Worm (Caenorhabditis elegans) whole organism, midembryonic: ENCODE results near the gene dnj-22.

Experiments
- T22C8.4 ChIP-seq: fragments of 200-800 bp; sonication (Bioruptor generic); IDR thresholded peaks from 2 replicates; pipeline ENCODE4 v1.3.6; 2022; ENCODE audit warnings: missing genetic modification characterization, missing compliant biosample characterization
- cog-1 ChIP-seq: sonication (generic microtip); optimal IDR thresholded peaks from 2 replicates; lab custom pipeline; 2016; ENCODE audit warnings: missing genetic modification characterization, missing compliant biosample characterization
- flt-1 ChIP-seq: fragments of 200-800 bp; sonication (Bioruptor generic); IDR thresholded peaks from 2 replicates; pipeline ENCODE4 v1.3.6; 2022; ENCODE audit warnings: missing genetic modification characterization, missing compliant biosample characterization
- klf-2 ChIP-seq: fragments of 200-800 bp; sonication (Bioruptor generic); conservative IDR thresholded peaks from 2 replicates; pipeline ENCODE4 v1.3.6; 2022; ENCODE audit warnings: missing genetic modification reagents, missing genetic modification characterization, missing compliant biosample characterization
- med-1 ChIP-seq: sonication (generic microtip); optimal IDR thresholded peaks from 2 replicates; lab custom pipeline; 2017; ENCODE audit warnings: missing genetic modification characterization, mild to moderate bottlenecking, missing compliant biosample characterization, antibody characterized with exemption, missing genetic modification reagents; ENCODE audit not compliant: insufficient read depth
- ref-1 ChIP-seq: fragments of 200-800 bp; sonication (Bioruptor generic); conservative IDR thresholded peaks from 2 replicates; pipeline ENCODE4 v1.3.6; 2022; ENCODE audit warnings: missing genetic modification reagents, missing genetic modification characterization, missing compliant biosample characterization
- tab-1 ChIP-seq: fragments of 200-800 bp; sonication (Bioruptor generic); IDR thresholded peaks from 2 replicates; pipeline ENCODE4 v1.3.6; 2022; ENCODE audit warnings: missing genetic modification characterization, missing compliant biosample characterization
- ztf-23 ChIP-seq: fragments of 200-800 bp; sonication (Bioruptor generic); IDR thresholded peaks from 2 replicates; pipeline ENCODE4 v1.3.6; 2022; ENCODE audit warnings: missing genetic modification reagents, missing genetic modification characterization, missing compliant biosample characterization
- ztf-29 ChIP-seq: fragments of 200-800 bp; sonication (Bioruptor generic); IDR thresholded peaks from 2 replicates; pipeline ENCODE4 v1.3.6; 2022; ENCODE audit warnings: missing genetic modification reagents, missing genetic modification characterization, missing compliant biosample characterization

Gene dnj-22

ce11 chrV:8468740-8469139 is 6.8 kb upstream of the dnj-22 start, which contains the start of gene phf-30:
Gene phf-30, plus strand, starts transcription at chrV:8469040.
- TF ChIP-seq klf-2 (GFP tag; lab: Robert Waterston, UW): no peak
- TF ChIP-seq flt-1 (GFP tag; lab: Robert Waterston, UW): no peak
- no peak for TF ChIP-seq med-1
- TF ChIP-seq cog-1 (tag; lab: Kevin White, UChicago): no peak
- TF ChIP-seq tab-1 (GFP tag; lab: Robert Waterston, UW): no peak
- no peak for TF ChIP-seq T22C8.4
- TF ChIP-seq ztf-23: no peak
- no peak for TF ChIP-seq ztf-29 (GFP tag; lab: Robert Waterston, UW)
- no peak for TF ChIP-seq ref-1

- TF ChIP-seq cog-1 (tag; lab: Kevin White, UChicago): no peak
- no peak for TF ChIP-seq ztf-23
- TF ChIP-seq ztf-29 (GFP tag; lab: Robert Waterston, UW): no peak
- no peak for TF ChIP-seq ref-1
- TF ChIP-seq med-1: no peak
- TF ChIP-seq flt-1 (GFP tag; lab: Robert Waterston, UW): no peak
Measured at ce11 chrV:8467031-8467430, 5.1 kb upstream of the dnj-22 start, which contains the start of gene mrpl-4. Gene mrpl-4, plus strand, starts transcription at chrV:8467265.

DNA sequence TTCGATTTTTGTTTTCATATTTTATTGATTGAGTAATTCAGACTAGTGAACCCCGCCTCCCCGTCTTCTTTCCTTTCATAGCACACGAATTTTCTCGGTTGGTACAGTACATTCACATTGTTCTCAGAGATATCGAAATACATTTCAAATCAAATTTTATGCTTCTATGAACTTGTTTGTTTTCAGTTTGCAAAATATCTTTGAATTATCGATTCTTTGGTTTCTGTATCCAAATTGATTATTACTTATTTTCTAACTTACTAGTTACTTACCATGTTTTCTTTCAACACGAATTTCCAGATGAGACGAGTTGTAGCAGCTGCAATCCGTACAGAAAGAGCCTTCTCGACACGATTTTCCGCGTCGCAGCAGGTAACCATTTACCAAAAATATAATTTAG is 3.5 kb upstream of the dnj-22 start, which contains the start of gene mrps-2:
TSS of gene mrps-2 (plus strand) at position 301 of the 400 bp plus-strand sequence.
- no peak for TF ChIP-seq ref-1
- no peak for TF ChIP-seq klf-2 (GFP tag; lab: Robert Waterston, UW)
- no peak for TF ChIP-seq cog-1 (tag; lab: Kevin White, UChicago)
- no peak for TF ChIP-seq T22C8.4
- no peak for TF ChIP-seq tab-1 (GFP tag; lab: Robert Waterston, UW)
- no peak for TF ChIP-seq flt-1 (GFP tag; lab: Robert Waterston, UW)
- no peak for TF ChIP-seq ztf-23
- TF ChIP-seq med-1: no peak
- TF ChIP-seq ztf-29 (GFP tag; lab: Robert Waterston, UW): no peak

DNA sequence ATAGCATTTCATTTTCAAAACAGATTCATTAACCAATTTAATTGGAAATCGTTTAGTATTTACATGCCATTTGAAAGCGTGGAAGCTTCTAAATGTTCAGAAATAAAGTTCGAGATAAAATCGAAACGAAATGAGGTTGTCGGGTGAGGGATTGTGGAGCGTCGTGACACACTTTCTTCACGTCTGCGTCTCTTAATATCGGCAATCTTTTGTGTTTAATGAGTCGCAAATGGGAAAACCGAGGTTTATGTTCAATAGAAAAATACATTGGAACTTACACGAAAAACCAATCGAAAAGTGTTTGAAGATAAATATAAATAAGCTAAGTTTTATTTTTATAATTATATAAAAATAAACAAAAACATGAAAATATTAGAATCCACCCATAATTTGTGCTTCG is 1.1 kb downstream of the dnj-22 start:
- TF ChIP-seq flt-1 (GFP tag; lab: Robert Waterston, UW) (no peak), T22C8.4 (no peak), ref-1 (no peak), ztf-29 (GFP tag; lab: Robert Waterston, UW) (no peak), ztf-23 (no peak)

ce11 chrV:8460306-8460705 is 1.6 kb downstream of the dnj-22 start, which contains the start of gene T23B12.6:
Gene T23B12.6, minus strand, starts transcription at chrV:8460419.
- TF ChIP-seq flt-1 (GFP tag; lab: Robert Waterston, UW): no peak
- no peak for TF ChIP-seq T22C8.4
- TF ChIP-seq klf-2 (GFP tag; lab: Robert Waterston, UW): no peak

- TF ChIP-seq tab-1 (GFP tag; lab: Robert Waterston, UW): no peak
- TF ChIP-seq T22C8.4: no peak
- TF ChIP-seq ref-1: no peak
- TF ChIP-seq ztf-29 (GFP tag; lab: Robert Waterston, UW): no peak
Measured at ce11 chrV:8454995-8455446, 6.9 kb downstream of the dnj-22 start, which contains the start of gene T23B12.11. Gene T23B12.11, plus strand, starts transcription at chrV:8455396.

- TF ChIP-seq flt-1 (GFP tag; lab: Robert Waterston, UW): no peak
- TF ChIP-seq T22C8.4: no peak
- no peak for TF ChIP-seq med-1
- TF ChIP-seq cog-1 (tag; lab: Kevin White, UChicago): no peak
- no peak for TF ChIP-seq ztf-29 (GFP tag; lab: Robert Waterston, UW)
- TF ChIP-seq ztf-23: no peak
- no peak for TF ChIP-seq ref-1
- TF ChIP-seq klf-2 (GFP tag; lab: Robert Waterston, UW): no peak
Measured at ce11 chrV:8450690-8451089, 11.2 kb downstream of the dnj-22 start.

DNA sequence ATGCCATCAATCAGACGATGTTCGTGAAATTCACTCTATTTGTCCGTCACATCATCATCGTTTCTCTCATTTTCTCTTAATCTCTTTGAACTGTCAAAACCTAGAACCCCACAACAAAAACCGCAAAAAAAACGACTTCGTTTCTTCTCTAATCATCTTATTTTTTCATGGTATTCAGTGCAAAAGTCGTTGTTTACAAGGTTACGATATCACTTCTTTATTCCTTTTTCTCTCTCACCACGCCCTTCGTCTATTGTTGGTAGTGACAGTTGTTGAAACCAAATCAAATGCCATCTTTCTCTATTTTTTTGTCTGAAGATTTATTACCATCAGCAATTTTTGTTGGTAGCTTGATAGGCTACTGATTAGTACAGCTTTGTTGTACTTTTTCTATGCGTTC is 12.7 kb downstream of the dnj-22 start:
- TF ChIP-seq ref-1: no peak

ce11 chrV:8447928-8448327 is 14.0 kb downstream of the dnj-22 start, which contains the start of gene T23B12.5:
Gene T23B12.5, minus strand, starts transcription at chrV:8448028.
- TF ChIP-seq T22C8.4: no peak
- TF ChIP-seq tab-1 (GFP tag; lab: Robert Waterston, UW): no peak
- no peak for TF ChIP-seq klf-2 (GFP tag; lab: Robert Waterston, UW)
- TF ChIP-seq med-1: no peak
- TF ChIP-seq ztf-23: no peak
- no peak for TF ChIP-seq ref-1
- no peak for TF ChIP-seq ztf-29 (GFP tag; lab: Robert Waterston, UW)
- no peak for TF ChIP-seq flt-1 (GFP tag; lab: Robert Waterston, UW)
- no peak for TF ChIP-seq cog-1 (tag; lab: Kevin White, UChicago)

DNA sequence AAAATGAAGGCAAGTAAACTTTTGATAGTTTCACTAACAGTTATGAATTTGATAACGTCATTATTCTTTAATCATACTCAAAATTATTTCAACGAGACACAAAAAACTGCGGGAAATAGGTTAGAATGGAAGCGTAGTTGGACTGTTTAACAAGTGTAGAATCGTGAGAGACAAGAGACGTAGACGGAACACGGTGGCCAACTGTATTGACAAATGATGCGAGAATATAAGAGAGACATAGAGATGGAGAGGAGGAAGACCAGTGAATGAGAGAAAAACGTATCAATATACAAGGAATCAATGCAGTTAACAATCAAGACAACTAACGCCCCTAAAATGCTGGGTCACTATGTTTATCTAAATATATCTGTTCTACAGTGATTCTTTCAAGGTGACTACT is 16.3 kb downstream of the dnj-22 start:
- TF ChIP-seq med-1: no peak
- TF ChIP-seq ztf-23: no peak
- TF ChIP-seq flt-1 (GFP tag; lab: Robert Waterston, UW): no peak
- TF ChIP-seq klf-2 (GFP tag; lab: Robert Waterston, UW): no peak
- TF ChIP-seq ref-1: no peak
- no peak for TF ChIP-seq tab-1 (GFP tag; lab: Robert Waterston, UW)

DNA sequence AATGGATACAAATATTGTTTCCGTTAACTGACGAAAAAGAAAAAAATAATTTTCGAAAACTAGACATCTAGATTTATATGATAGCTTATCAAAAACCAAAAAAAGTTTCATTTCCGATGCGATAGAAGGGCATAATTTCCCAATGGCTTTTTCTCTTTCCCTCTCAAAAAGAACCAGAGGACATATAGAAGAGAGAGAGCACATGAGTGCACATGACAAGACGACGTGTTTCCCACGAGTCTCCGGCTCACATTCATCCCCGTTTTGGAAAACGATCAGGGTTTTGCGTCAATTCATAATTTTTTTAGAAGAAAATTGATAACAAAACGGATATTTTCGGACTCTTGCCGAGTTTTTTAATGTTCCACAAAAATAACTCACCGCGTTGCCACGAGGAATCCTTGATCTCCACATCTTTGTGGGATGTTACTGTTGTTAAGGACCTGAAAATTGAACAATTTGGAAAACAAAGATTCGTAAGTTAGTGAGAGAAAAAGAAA is 17.5 kb downstream of the dnj-22 start, which contains the start of gene lmd-3:
TSS of gene lmd-3 (minus strand) at position 450 of the 500 bp plus-strand sequence.
- TF ChIP-seq ztf-29 (GFP tag; lab: Robert Waterston, UW): no peak
- TF ChIP-seq ztf-23: no peak
- no peak for TF ChIP-seq cog-1 (tag; lab: Kevin White, UChicago)
- no peak for TF ChIP-seq tab-1 (GFP tag; lab: Robert Waterston, UW)
- no peak for TF ChIP-seq med-1
- no peak for TF ChIP-seq ref-1
- no peak for TF ChIP-seq klf-2 (GFP tag; lab: Robert Waterston, UW)
- no peak for TF ChIP-seq flt-1 (GFP tag; lab: Robert Waterston, UW)
- no peak for TF ChIP-seq T22C8.4
